Worm (Caenorhabditis elegans) whole organism, L4 larva: Measurements from ENCODE around the gene lgc-27.

Experiments
- D1046.2 ChIP-seq: fragments of 200-800 bp; sonication (Bioruptor generic); IDR thresholded peaks from 2 replicates; pipeline ENCODE4 v1.3.6; 2022; ENCODE audit warnings: missing genetic modification characterization, missing compliant biosample characterization
- F26F4.8 ChIP-seq: fragments of 200-800 bp; sonication (Bioruptor generic); conservative IDR thresholded peaks from 2 replicates; pipeline ENCODE4 v1.3.6; 2022; ENCODE audit warnings: missing genetic modification characterization, missing compliant biosample characterization
- F37D6.2 ChIP-seq: sonication (generic microtip); optimal IDR thresholded peaks from 2 replicates; lab custom pipeline; 2016; ENCODE audit warnings: mild to moderate bottlenecking, missing genetic modification characterization, missing compliant biosample characterization
- F49E8.2 ChIP-seq: sonication (generic microtip); optimal IDR thresholded peaks from 2 replicates; lab custom pipeline; 2016; ENCODE audit warnings: missing compliant biosample characterization, mild to moderate bottlenecking, missing genetic modification characterization, borderline replicate concordance
- Y48G9A.11 ChIP-seq: fragments of 200-800 bp; sonication (Bioruptor generic); IDR thresholded peaks from 2 replicates; pipeline ENCODE4 v1.3.6; 2022; ENCODE audit warnings: missing genetic modification reagents, missing genetic modification characterization, missing compliant biosample characterization
- ZK337.2 ChIP-seq: fragments of 200-800 bp; sonication (Bioruptor generic); IDR thresholded peaks from 2 replicates; pipeline ENCODE4 v1.3.6; 2022; ENCODE audit warnings: missing genetic modification reagents, missing genetic modification characterization, missing compliant biosample characterization
- aha-1 ChIP-seq: fragments of 150-350 bp; peaks from one replicate; lab custom pipeline; 2014; ENCODE audit warnings: missing biosample characterization, missing genetic modification characterization
- aly-2 ChIP-seq: sonication (generic microtip); optimal IDR thresholded peaks from 2 replicates; lab custom pipeline; 2018; ENCODE audit warnings: missing biosample characterization, missing genetic modification characterization
- ceh-28 ChIP-seq: fragments of 150-350 bp; optimal IDR thresholded peaks from 2 replicates; lab custom pipeline; 2014; ENCODE audit warnings: missing biosample characterization, missing genetic modification reagents, missing genetic modification characterization
- ceh-32 ChIP-seq: sonication (generic microtip); optimal IDR thresholded peaks from 2 replicates; lab custom pipeline; 2016; ENCODE audit warnings: mild to moderate bottlenecking, missing genetic modification characterization, missing compliant biosample characterization; ENCODE audit not compliant: poor library complexity
- ceh-82 ChIP-seq: sonication (generic microtip); optimal IDR thresholded peaks from 2 replicates; lab custom pipeline; 2017; ENCODE audit warnings: missing biosample characterization, missing genetic modification characterization
- cey-2 ChIP-seq: sonication (generic microtip); optimal IDR thresholded peaks from 3 replicates; lab custom pipeline; 2017; ENCODE audit warnings: missing genetic modification characterization, mild to moderate bottlenecking, missing compliant biosample characterization, antibody characterized with exemption, borderline replicate concordance; ENCODE audit not compliant: insufficient read depth
- ctbp-1 ChIP-seq: fragments of 200-800 bp; sonication (Bioruptor generic); IDR thresholded peaks from 2 replicates; pipeline ENCODE4 v1.3.6; 2022; ENCODE audit warnings: missing genetic modification reagents, missing genetic modification characterization, missing compliant biosample characterization
- dmd-8 ChIP-seq: fragments of 200-800 bp; sonication (Bioruptor generic); IDR thresholded peaks from 2 replicates; pipeline ENCODE4 v1.3.6; 2022; ENCODE audit warnings: missing genetic modification characterization, missing compliant biosample characterization
- dmd-9 ChIP-seq: fragments of 200-800 bp; sonication (Bioruptor generic); IDR thresholded peaks from 2 replicates; pipeline ENCODE4 v1.3.6; 2022; ENCODE audit warnings: missing genetic modification reagents, missing genetic modification characterization, missing compliant biosample characterization
- dpl-1 ChIP-seq: fragments of 150-350 bp; optimal IDR thresholded peaks from 2 replicates; lab custom pipeline; 2014; ENCODE audit warnings: missing biosample characterization, missing genetic modification reagents, missing genetic modification characterization
- dve-1 ChIP-seq: sonication (generic microtip); optimal IDR thresholded peaks from 2 replicates; lab custom pipeline; 2017; ENCODE audit warnings: antibody characterized with exemption, mild to moderate bottlenecking, missing genetic modification characterization, missing compliant biosample characterization; ENCODE audit not compliant: insufficient read depth
- egl-43 ChIP-seq: fragments of 200-800 bp; sonication (Bioruptor generic); IDR thresholded peaks from 2 replicates; pipeline ENCODE4 v1.3.6; 2022; ENCODE audit warnings: missing genetic modification reagents, missing genetic modification characterization, missing compliant biosample characterization
- fos-1 ChIP-seq: fragments of 150-350 bp; optimal IDR thresholded peaks from 2 replicates; lab custom pipeline; 2014; ENCODE audit warnings: missing biosample characterization, missing genetic modification characterization
- hif-1 ChIP-seq, 2 experiments: sonication (generic microtip); optimal IDR thresholded peaks; 2 replicates each; lab custom pipeline; 2016 to 2017; ENCODE audit warnings: missing compliant biosample characterization in 2 of 2, missing genetic modification characterization in 2 of 2, missing genetic modification reagents in 2 of 2, missing genotype in 2 of 2, mild to moderate bottlenecking in 1 of 2
- hmg-1.1 ChIP-seq: fragments of 200-800 bp; sonication (Bioruptor generic); IDR thresholded peaks from 2 replicates; pipeline ENCODE4 v1.3.6; 2022; ENCODE audit warnings: missing genetic modification reagents, missing genetic modification characterization, missing compliant biosample characterization
- jun-1 ChIP-seq: fragments of 150-350 bp; optimal IDR thresholded peaks from 2 replicates; lab custom pipeline; 2014; ENCODE audit warnings: missing biosample characterization, missing genetic modification reagents, missing genetic modification characterization
- lim-7 ChIP-seq: fragments of 200-800 bp; sonication (Bioruptor generic); IDR thresholded peaks from 2 replicates; pipeline ENCODE4 v1.3.6; 2022; ENCODE audit warnings: missing genetic modification characterization, missing compliant biosample characterization
- lin-1 ChIP-seq: fragments of 200-800 bp; sonication (Bioruptor generic); IDR thresholded peaks from 2 replicates; pipeline ENCODE4 v1.3.6; 2022; ENCODE audit warnings: missing genetic modification reagents, missing genetic modification characterization, missing compliant biosample characterization
- lin-39 ChIP-seq: fragments of 150-350 bp; optimal IDR thresholded peaks from 2 replicates; lab custom pipeline; 2014; ENCODE audit warnings: missing biosample characterization, missing genetic modification reagents, missing genetic modification characterization
- madf-5 ChIP-seq, 2 experiments: fragments of 200-800 bp; sonication (Bioruptor generic); IDR thresholded peaks; 2 replicates each; pipeline ENCODE4 v1.3.6; 2022; ENCODE audit warnings: missing compliant biosample characterization in 2 of 2, missing genetic modification characterization in 2 of 2
- mdl-1 ChIP-seq, 2 experiments: fragments of 150-350 bp in 1 of 2; sonication (generic microtip) in 1 of 2; optimal IDR thresholded peaks; 2 replicates each; lab custom pipeline; 2014 to 2017; ENCODE audit warnings: missing biosample characterization in 2 of 2, missing genetic modification characterization in 2 of 2
- mdt-29 ChIP-seq: fragments of 200-800 bp; sonication (Bioruptor generic); IDR thresholded peaks from 2 replicates; pipeline ENCODE4 v1.3.6; 2022; ENCODE audit warnings: missing genetic modification reagents, missing genetic modification characterization, missing compliant biosample characterization
- mep-1 ChIP-seq: fragments of 150-350 bp; sonication (generic microtip); optimal IDR thresholded peaks from 3 replicates; lab custom pipeline; 2014; ENCODE audit warnings: missing biosample characterization, missing genetic modification characterization
- nhr-102 ChIP-seq: sonication (generic microtip); optimal IDR thresholded peaks from 2 replicates; lab custom pipeline; 2016; ENCODE audit warnings: mild to moderate bottlenecking, missing genetic modification characterization, moderate library complexity, missing compliant biosample characterization
- nhr-11 ChIP-seq: fragments of 150-350 bp; optimal IDR thresholded peaks from 2 replicates; lab custom pipeline; 2014; ENCODE audit warnings: missing biosample characterization, missing genetic modification characterization
- nhr-25 ChIP-seq: sonication (generic microtip); optimal IDR thresholded peaks from 2 replicates; lab custom pipeline; 2017; ENCODE audit warnings: missing genetic modification characterization, mild to moderate bottlenecking, missing compliant biosample characterization, antibody characterized with exemption, moderate library complexity, borderline replicate concordance; ENCODE audit not compliant: insufficient read depth
- nhr-48 ChIP-seq: sonication (generic microtip); optimal IDR thresholded peaks from 2 replicates; lab custom pipeline; 2016; ENCODE audit warnings: mild to moderate bottlenecking, missing genetic modification characterization, missing compliant biosample characterization
- nhr-6 ChIP-seq: fragments of 150-350 bp; optimal IDR thresholded peaks from 2 replicates; lab custom pipeline; 2014; ENCODE audit warnings: missing biosample characterization, missing genetic modification characterization
- nhr-77 ChIP-seq: fragments of 150-350 bp; optimal IDR thresholded peaks from 2 replicates; lab custom pipeline; 2014; ENCODE audit warnings: missing biosample characterization, missing genetic modification characterization
- pha-4 ChIP-seq, 2 experiments: fragments of 150-350 bp in 1 of 2; fragments of 200-800 bp in 1 of 2; sonication (Bioruptor generic) in 1 of 2; IDR thresholded peaks in 1 of 2; optimal IDR thresholded peaks in 1 of 2; 2 replicates each; pipeline versions ENCODE4 v1.3.6 to Lab custom; 2014 to 2022; ENCODE audit warnings: missing genetic modification characterization in 2 of 2, missing genetic modification reagents in 2 of 2, missing biosample characterization in 1 of 2, missing compliant biosample characterization in 1 of 2
- pqm-1 ChIP-seq: sonication (generic microtip); optimal IDR thresholded peaks from 2 replicates; lab custom pipeline; 2017; ENCODE audit warnings: missing biosample characterization, missing genetic modification characterization
- rbr-2 ChIP-seq: sonication (generic microtip); optimal IDR thresholded peaks from 2 replicates; lab custom pipeline; 2016; ENCODE audit warnings: missing genotype, missing genetic modification characterization, missing compliant biosample characterization
- set-16 ChIP-seq: fragments of 200-800 bp; sonication (Bioruptor generic); IDR thresholded peaks from 2 replicates; pipeline ENCODE4 v1.3.6; 2022; ENCODE audit warnings: missing genetic modification reagents, missing genetic modification characterization, missing compliant biosample characterization
- snpc-4 ChIP-seq: fragments of 150-350 bp; optimal IDR thresholded peaks from 2 replicates; lab custom pipeline; 2014; ENCODE audit warnings: missing biosample characterization, missing genetic modification characterization
- spr-1 ChIP-seq: sonication (generic microtip); optimal IDR thresholded peaks from 2 replicates; lab custom pipeline; 2016; ENCODE audit warnings: mild to moderate bottlenecking, missing genetic modification characterization, missing compliant biosample characterization
- tra-1 ChIP-seq: fragments of 200-800 bp; sonication (Bioruptor generic); IDR thresholded peaks from 2 replicates; pipeline ENCODE4 v1.3.6; 2022; ENCODE audit warnings: missing genetic modification reagents, missing genetic modification characterization, missing compliant biosample characterization
- unc-130 ChIP-seq: sonication (generic microtip); optimal IDR thresholded peaks from 2 replicates; lab custom pipeline; 2016; ENCODE audit warnings: missing genetic modification reagents, missing genetic modification characterization, missing compliant biosample characterization
- vab-7 ChIP-seq: fragments of 200-800 bp; sonication (Bioruptor generic); IDR thresholded peaks from 2 replicates; pipeline ENCODE4 v1.3.6; 2022; ENCODE audit warnings: missing genetic modification reagents, missing genetic modification characterization, missing compliant biosample characterization
- zag-1 ChIP-seq: fragments of 150-350 bp; optimal IDR thresholded peaks from 2 replicates; lab custom pipeline; 2014; ENCODE audit warnings: missing biosample characterization, missing genetic modification characterization
- zfp-3 ChIP-seq: fragments of 200-800 bp; sonication (Bioruptor generic); conservative IDR thresholded peaks from 2 replicates; pipeline ENCODE4 v1.3.6; 2022; ENCODE audit warnings: missing genetic modification reagents, missing genetic modification characterization, missing compliant biosample characterization

Gene lgc-27

ce11 chrII:4698266-4698771 is 49.4 kb downstream of the lgc-27 start, which contains the start of the genes rpn-5 and scc-1 (continued):
- no peak for TF ChIP-seq snpc-4 (tag; lab: Kevin White, UChicago)
- no peak for TF ChIP-seq pqm-1
- no peak for TF ChIP-seq jun-1 (tag; lab: Kevin White, UChicago)
- no peak for TF ChIP-seq aly-2 (tag; lab: Kevin White, UChicago)
- TF ChIP-seq dmd-8 (GFP tag; lab: Robert Waterston, UW) = no peak
- TF ChIP-seq zfp-3 (GFP tag; lab: Robert Waterston, UW) = no peak
- TF ChIP-seq nhr-102 (tag; lab: Kevin White, UChicago) = peak; percentile 14
- TF ChIP-seq ceh-82 = no peak
- no peak for TF ChIP-seq lim-7 (GFP tag; lab: Robert Waterston, UW)
- TF ChIP-seq ceh-32 (tag; lab: Kevin White, UChicago) = no peak
- no peak for TF ChIP-seq cey-2 (tag; lab: Kevin White, UChicago)
- TF ChIP-seq fos-1 (tag; lab: Kevin White, UChicago) = no peak
- peak; percentile 27 for TF ChIP-seq nhr-25 (tag; lab: Kevin White, UChicago)
- no peak for TF ChIP-seq madf-5 (GFP tag; IDR thresholded peaks at IDR 0.05; lab: Robert Waterston, UW)
- no peak for TF ChIP-seq spr-1 (tag; lab: Kevin White, UChicago)
- no peak for TF ChIP-seq nhr-48 (tag; lab: Kevin White, UChicago)
- no peak for TF ChIP-seq F26F4.8 (GFP tag; lab: Robert Waterston, UW)
- TF ChIP-seq pha-4 (GFP tag; IDR thresholded peaks at IDR 0.05; lab: Robert Waterston, UW) = no peak
- no peak for TF ChIP-seq pha-4 (tag; optimal IDR thresholded peaks at IDR 0.05; lab: Kevin White, UChicago)
- TF ChIP-seq F37D6.2 (tag; lab: Kevin White, UChicago) = no peak
- TF ChIP-seq aha-1 = no peak
- no peak for TF ChIP-seq unc-130
- no peak for TF ChIP-seq zag-1 (tag; lab: Kevin White, UChicago)
- TF ChIP-seq F49E8.2 (tag; lab: Kevin White, UChicago) = no peak
- TF ChIP-seq lin-39 = no peak

ce11 chrII:4701482-4702119 is 52.7 kb downstream of the lgc-27 start, which contains the start of gene unc-85:
unc-85 (plus strand) TSS chrII:4702069.
- peak; percentile 78 for TF ChIP-seq rbr-2 (tag; lab: Kevin White, UChicago)
- peak; percentile 33 for TF ChIP-seq nhr-6
- peak; percentile 79 for TF ChIP-seq set-16 (GFP tag; lab: Robert Waterston, UW)
- peak; percentile 96 for TF ChIP-seq D1046.2 (GFP tag; lab: Robert Waterston, UW)
- TF ChIP-seq vab-7 (GFP tag; lab: Robert Waterston, UW) = peak; percentile 94
- TF ChIP-seq nhr-11 (tag; lab: Kevin White, UChicago) = peak; percentile 43
- peak; percentile 88 for TF ChIP-seq lin-1
- peak; percentile 57; the same call in 1 of the 2 replicates for TF ChIP-seq mdt-29
- TF ChIP-seq nhr-77 = peak; percentile 23
- TF ChIP-seq unc-130 = peak; percentile 80
- TF ChIP-seq madf-5 (GFP tag; IDR thresholded peaks at IDR 0.05; lab: Robert Waterston, UW) = peak; percentile 53 to 61; a peak in 1 of 4 replicates
- peak; percentile 55; the same call in 1 of the 2 replicates for TF ChIP-seq ZK337.2 (GFP tag; lab: Robert Waterston, UW)
- TF ChIP-seq F49E8.2 (tag; lab: Kevin White, UChicago) = peak; percentile 60
- TF ChIP-seq ctbp-1 (GFP tag; lab: Robert Waterston, UW) = peak; percentile 87
- TF ChIP-seq mep-1 (tag; lab: Kevin White, UChicago) = peak; percentile 82
- TF ChIP-seq hmg-1.1 (GFP tag; lab: Robert Waterston, UW) = peak; percentile 93
- TF ChIP-seq lim-7 (GFP tag; lab: Robert Waterston, UW) = peak; percentile 62; the same call in 1 of the 2 replicates
- peak; percentile 59 for TF ChIP-seq dpl-1
- peak; percentile 2 for TF ChIP-seq ceh-28
- TF ChIP-seq Y48G9A.11 (GFP tag; lab: Robert Waterston, UW) = peak; percentile 92
- 0 out of 2 replicates have a peak, but pooled peaks have one; percentile 44 for TF ChIP-seq dmd-8 (GFP tag; lab: Robert Waterston, UW)
- TF ChIP-seq hif-1 (tag; optimal IDR thresholded peaks at IDR 0.05; lab: Kevin White, UChicago) = peak in 1 of 2 experiments; percentile 61
- peak in 1 of 2 experiments; percentile 16 for TF ChIP-seq mdl-1 (tag; optimal IDR thresholded peaks at IDR 0.05; lab: Kevin White, UChicago)
- TF ChIP-seq tra-1 (GFP tag; lab: Robert Waterston, UW) = peak; percentile 91
- peak; percentile 82 for TF ChIP-seq egl-43 (GFP tag; lab: Robert Waterston, UW)
- peak; percentile 78 for TF ChIP-seq dmd-9 (GFP tag; lab: Robert Waterston, UW)
- peak; percentile 22 for TF ChIP-seq nhr-48 (tag; lab: Kevin White, UChicago)
- peak; percentile 56 for TF ChIP-seq dve-1 (tag; lab: Kevin White, UChicago)
